Fruit fly (Drosophila melanogaster) whole organism, embryonic: ENCODE data around the gene CG7607.

Experiments
- Ada2b ChIP-seq: fragments of 200-800 bp; sonication (Bioruptor generic); IDR thresholded peaks from 2 replicates; pipeline ENCODE4 v1.3.6; 2022; ENCODE audit warnings: missing biosample characterization, missing genetic modification characterization
- Atf-2 ChIP-seq: fragments of 200-800 bp; sonication (Bioruptor generic); optimal IDR thresholded peaks from 2 replicates; lab custom pipeline; 2016; ENCODE audit warnings: missing biosample characterization, missing genetic modification characterization
- BtbVII ChIP-seq: fragments of 200-800 bp; sonication (Bioruptor generic); optimal IDR thresholded peaks from 3 replicates; lab custom pipeline; 2017; ENCODE audit warnings: missing biosample characterization, mild to moderate bottlenecking, missing genetic modification characterization
- CG10431 ChIP-seq: fragments of 200-800 bp; sonication (Bioruptor generic); optimal IDR thresholded peaks from 3 replicates; lab custom pipeline; 2018; ENCODE audit warnings: missing biosample characterization, mild to moderate bottlenecking, missing genetic modification characterization
- CG10543 ChIP-seq: fragments of 200-800 bp; sonication (Bioruptor generic); optimal IDR thresholded peaks from 3 replicates; lab custom pipeline; 2017; ENCODE audit warnings: missing biosample characterization, mild to moderate bottlenecking, missing genetic modification characterization, moderate library complexity
- CG12071 ChIP-seq: fragments of 200-800 bp; sonication (Bioruptor generic); optimal IDR thresholded peaks from 3 replicates; lab custom pipeline; 2018; ENCODE audit warnings: missing biosample characterization, mild to moderate bottlenecking, missing genetic modification characterization
- CG14014 ChIP-seq: fragments of 200-800 bp; sonication (Bioruptor generic); IDR thresholded peaks from 2 replicates; pipeline ENCODE4 v1.3.6; 2022; ENCODE audit warnings: missing biosample characterization, missing genetic modification characterization
- CG14667 ChIP-seq: fragments of 200-800 bp; sonication (Bioruptor generic); IDR thresholded peaks from 2 replicates; pipeline ENCODE4 v1.3.6; 2022; ENCODE audit warnings: missing biosample characterization, missing genetic modification characterization
- CG1647 ChIP-seq: fragments of 200-800 bp; sonication (Bioruptor generic); optimal IDR thresholded peaks from 3 replicates; lab custom pipeline; 2016; ENCODE audit warnings: missing biosample characterization, missing genetic modification characterization
- CG18764 ChIP-seq: fragments of 200-800 bp; sonication (Bioruptor generic); optimal IDR thresholded peaks from 3 replicates; lab custom pipeline; 2016; ENCODE audit warnings: missing biosample characterization, missing genetic modification characterization
- CG2202 ChIP-seq: fragments of 200-800 bp; sonication (Bioruptor generic); optimal IDR thresholded peaks from 2 replicates; lab custom pipeline; 2018; ENCODE audit warnings: missing biosample characterization, mild to moderate bottlenecking, missing genetic modification characterization
- CG2678 ChIP-seq: fragments of 200-800 bp; sonication (Bioruptor generic); optimal IDR thresholded peaks from 3 replicates; lab custom pipeline; 2019; ENCODE audit warnings: missing biosample characterization, mild to moderate bottlenecking, missing genetic modification characterization, moderate library complexity
- CG30403 ChIP-seq: fragments of 200-800 bp; sonication (Bioruptor generic); optimal IDR thresholded peaks from 3 replicates; lab custom pipeline; 2016; ENCODE audit warnings: missing biosample characterization, missing genetic modification characterization
- CG32767 ChIP-seq: fragments of 200-800 bp; sonication (Bioruptor generic); IDR thresholded peaks from 2 replicates; pipeline ENCODE4 v1.3.6; 2022; ENCODE audit warnings: missing biosample characterization, missing genetic modification characterization
- CG4360 ChIP-seq: fragments of 200-800 bp; sonication (Bioruptor generic); IDR thresholded peaks from 2 replicates; pipeline ENCODE4 v1.3.6; 2022; ENCODE audit warnings: missing biosample characterization, missing genetic modification characterization
- CG6272 ChIP-seq: fragments of 200-800 bp; sonication (Bioruptor generic); IDR thresholded peaks from 2 replicates; pipeline ENCODE4 v1.3.6; 2022; ENCODE audit warnings: missing biosample characterization, missing genetic modification characterization
- CG6689 ChIP-seq: fragments of 200-800 bp; sonication (Bioruptor generic); IDR thresholded peaks from 2 replicates; pipeline ENCODE4 v1.3.6; 2022; ENCODE audit warnings: missing biosample characterization, missing genetic modification characterization
- CG7271 ChIP-seq: fragments of 200-800 bp; sonication (Bioruptor generic); optimal IDR thresholded peaks from 2 replicates; lab custom pipeline; 2018; ENCODE audit warnings: missing biosample characterization, mild to moderate bottlenecking, missing genetic modification characterization, moderate library complexity
- CG7987 ChIP-seq: fragments of 200-800 bp; sonication (Bioruptor generic); optimal IDR thresholded peaks from 2 replicates; lab custom pipeline; 2018; ENCODE audit warnings: missing biosample characterization, mild to moderate bottlenecking, missing genetic modification characterization, moderate library complexity
- CG9215 ChIP-seq: fragments of 200-800 bp; sonication (Bioruptor generic); IDR thresholded peaks from 2 replicates; pipeline ENCODE4 v1.3.6; 2022; ENCODE audit warnings: missing biosample characterization, missing genetic modification characterization
- CG9437 ChIP-seq: fragments of 200-800 bp; sonication (Bioruptor generic); optimal IDR thresholded peaks from 2 replicates; lab custom pipeline; 2018; ENCODE audit warnings: missing biosample characterization, mild to moderate bottlenecking, missing genetic modification characterization
- CG9797 ChIP-seq: fragments of 200-800 bp; sonication (Bioruptor generic); optimal IDR thresholded peaks from 3 replicates; lab custom pipeline; 2018; ENCODE audit warnings: missing biosample characterization, mild to moderate bottlenecking, missing genetic modification characterization
- CG9817 ChIP-seq: fragments of 200-800 bp; sonication (Bioruptor generic); optimal IDR thresholded peaks from 2 replicates; lab custom pipeline; 2018; ENCODE audit warnings: missing biosample characterization, mild to moderate bottlenecking, missing genetic modification characterization, moderate library complexity
- CG9876 ChIP-seq: fragments of 200-800 bp; sonication (Bioruptor generic); optimal IDR thresholded peaks from 2 replicates; lab custom pipeline; 2016; ENCODE audit warnings: missing biosample characterization, missing genetic modification characterization
- Dll ChIP-seq: fragments of 200-800 bp; sonication (Bioruptor generic); IDR thresholded peaks from 4 replicates; pipeline ENCODE4 v1.3.6; 2022; ENCODE audit warnings: missing biosample characterization, missing genetic modification characterization; ENCODE audit not compliant: partially characterized antibody
- ERR ChIP-seq: fragments of 200-800 bp; sonication (Bioruptor generic); optimal IDR thresholded peaks from 2 replicates; lab custom pipeline; 2016; ENCODE audit warnings: missing biosample characterization, missing genetic modification characterization
- Elba2 ChIP-seq: fragments of 200-800 bp; sonication (Bioruptor generic); optimal IDR thresholded peaks from 3 replicates; lab custom pipeline; 2016; ENCODE audit warnings: missing biosample characterization, missing genetic modification characterization
- Fer1 ChIP-seq: fragments of 200-800 bp; sonication (Bioruptor generic); optimal IDR thresholded peaks from 2 replicates; lab custom pipeline; 2017; ENCODE audit warnings: missing biosample characterization, mild to moderate bottlenecking, missing genetic modification characterization
- Lpt ChIP-seq: fragments of >200 bp; optimal IDR thresholded peaks from 2 replicates; lab custom pipeline; 2018; ENCODE audit warnings: missing biosample characterization, missing genetic modification characterization
- Meics ChIP-seq: fragments of 200-800 bp; sonication (Bioruptor generic); optimal IDR thresholded peaks from 2 replicates; lab custom pipeline; 2017; ENCODE audit warnings: missing biosample characterization, mild to moderate bottlenecking, missing genetic modification characterization
- ac ChIP-seq: fragments of 200-800 bp; sonication (Bioruptor generic); optimal IDR thresholded peaks from 3 replicates; lab custom pipeline; 2017; ENCODE audit warnings: missing biosample characterization, mild to moderate bottlenecking, missing genetic modification characterization
- az2 ChIP-seq: fragments of 200-800 bp; sonication (Bioruptor generic); optimal IDR thresholded peaks from 3 replicates; lab custom pipeline; 2016; ENCODE audit warnings: missing biosample characterization, missing genetic modification characterization
- btn ChIP-seq: fragments of 200-800 bp; sonication (Bioruptor generic); optimal IDR thresholded peaks from 2 replicates; lab custom pipeline; 2016; ENCODE audit warnings: missing biosample characterization, missing genetic modification characterization
- ci ChIP-seq: fragments of 200-800 bp; sonication (Bioruptor generic); IDR thresholded peaks from 3 replicates; pipeline ENCODE4 v1.3.6; 2022; ENCODE audit warnings: missing biosample characterization, missing genetic modification characterization
- crp ChIP-seq, 2 experiments: fragments of 200-800 bp; sonication (Bioruptor generic); optimal IDR thresholded peaks; 2 replicates in 1 of 2; 3 replicates in 1 of 2; lab custom pipeline; 2017; ENCODE audit warnings: missing biosample characterization in 2 of 2, missing genetic modification characterization in 2 of 2, mild to moderate bottlenecking in 1 of 2, moderate library complexity in 1 of 2
- fru ChIP-seq: fragments of >200 bp; optimal IDR thresholded peaks from 2 replicates; lab custom pipeline; 2017
- gce ChIP-seq: fragments of 200-800 bp; sonication (Bioruptor generic); IDR thresholded peaks from 3 replicates; pipeline ENCODE4 v1.3.6; 2022; ENCODE audit warnings: missing biosample characterization, missing genetic modification characterization
- gt ChIP-seq: fragments of 200-800 bp; sonication (Bioruptor generic); IDR thresholded peaks from 2 replicates; pipeline ENCODE4 v1.3.6; 2022; ENCODE audit warnings: missing biosample characterization, missing genetic modification characterization
- ham ChIP-seq: fragments of 200-800 bp; sonication (Bioruptor generic); IDR thresholded peaks from 2 replicates; pipeline ENCODE4 v1.3.6; 2022; ENCODE audit warnings: missing biosample characterization, missing genetic modification characterization
- hb ChIP-seq: fragments of 200-800 bp; sonication (Bioruptor generic); IDR thresholded peaks from 3 replicates; pipeline ENCODE4 v1.3.6; 2022; ENCODE audit warnings: missing biosample characterization, missing genetic modification characterization; ENCODE audit not compliant: partially characterized antibody
- jing ChIP-seq: fragments of 200-800 bp; sonication (Bioruptor generic); optimal IDR thresholded peaks from 2 replicates; lab custom pipeline; 2018; ENCODE audit warnings: missing biosample characterization, mild to moderate bottlenecking, missing genetic modification characterization
- ken ChIP-seq: fragments of 200-800 bp; sonication (Bioruptor generic); IDR thresholded peaks from 3 replicates; pipeline ENCODE4 v1.3.6; 2022; ENCODE audit warnings: missing biosample characterization, missing genetic modification characterization
- mirr ChIP-seq: fragments of 200-800 bp; sonication (Bioruptor generic); optimal IDR thresholded peaks from 3 replicates; lab custom pipeline; 2018; ENCODE audit warnings: missing biosample characterization, mild to moderate bottlenecking, missing genetic modification characterization
- mld ChIP-seq: fragments of 200-800 bp; sonication (Bioruptor generic); IDR thresholded peaks from 3 replicates; pipeline ENCODE4 v1.3.6; 2022; ENCODE audit warnings: missing biosample characterization, missing genetic modification characterization; ENCODE audit not compliant: partially characterized antibody
- nerfin-1 ChIP-seq: fragments of 200-800 bp; sonication (Bioruptor generic); optimal IDR thresholded peaks from 3 replicates; lab custom pipeline; 2019; ENCODE audit warnings: missing biosample characterization, mild to moderate bottlenecking, missing genetic modification characterization, moderate library complexity
- pho ChIP-seq: fragments of 200-800 bp; sonication (Bioruptor generic); optimal IDR thresholded peaks from 2 replicates; lab custom pipeline; 2016; ENCODE audit warnings: missing biosample characterization, missing genetic modification characterization
- slou ChIP-seq: fragments of 200-800 bp; sonication (Bioruptor generic); optimal IDR thresholded peaks from 3 replicates; lab custom pipeline; 2016; ENCODE audit warnings: missing biosample characterization, missing genetic modification characterization
- sna ChIP-seq: fragments of 200-800 bp; sonication (Bioruptor generic); IDR thresholded peaks from 2 replicates; pipeline ENCODE4 v1.3.6; 2022; ENCODE audit warnings: missing biosample characterization, missing genetic modification characterization; ENCODE audit not compliant: partially characterized antibody
- so ChIP-seq: fragments of 200-800 bp; sonication (Bioruptor generic); IDR thresholded peaks from 3 replicates; pipeline ENCODE4 v1.3.6; 2022; ENCODE audit warnings: missing biosample characterization, missing genetic modification characterization
- tap ChIP-seq: fragments of 200-800 bp; optimal IDR thresholded peaks from 3 replicates; lab custom pipeline; 2019; ENCODE audit warnings: missing biosample characterization, mild to moderate bottlenecking, missing genetic modification characterization, moderate library complexity

The CG7607 gene

dm6 chr3L:11247370-11248255, 48.2 kb downstream of the CG7607 start:
- TF ChIP-seq CG30403 (GFP tag; lab: Kevin White, UChicago) (no peak), az2 (no peak), ac (GFP tag; lab: Kevin White, UChicago) (peak; percentile 57), mirr (no peak), Dll (GFP tag; lab: Robert Waterston, UW) (peak; percentile 50; the same call in 1 of the 4 replicates), CG1647 (no peak), CG9437 (no peak), CG12071 (peak; percentile 67), btn (GFP tag; lab: Kevin White, UChicago) (no peak), CG2202 (tag; lab: Kevin White, UChicago) (peak; percentile 28), CG10431 (no peak), pho (GFP tag; lab: Kevin White, UChicago) (no peak), mld (no peak), CG7271 (tag; lab: Kevin White, UChicago) (no peak), fru (lab: Kevin White, UChicago) (no peak), ci (GFP tag; lab: Robert Waterston, UW) (peak; percentile 85), Ada2b (GFP tag; lab: Robert Waterston, UW) (no peak), crp (GFP tag; optimal IDR thresholded peaks at IDR 0.05; lab: Kevin White, UChicago) (peak in 1 of 2 experiments; percentile 78), nerfin-1 (tag; lab: Kevin White, UChicago) (peak; percentile 47), jing (no peak), CG6689 (GFP tag; lab: Robert Waterston, UW) (no peak), CG4360 (GFP tag; lab: Robert Waterston, UW) (peak; percentile 43; the same call in 1 of the 2 replicates), gt (GFP tag; lab: Robert Waterston, UW) (no peak), Fer1 (GFP tag; lab: Kevin White, UChicago) (peak; percentile 13), Lpt (GFP tag; lab: Kevin White, UChicago) (no peak), BtbVII (GFP tag; lab: Kevin White, UChicago) (peak; percentile 28), ham (GFP tag; lab: Robert Waterston, UW) (no peak), CG9817 (no peak), CG7987 (no peak), CG9876 (GFP tag; lab: Kevin White, UChicago) (no peak), CG6272 (no peak), CG9797 (GFP tag; lab: Kevin White, UChicago) (no peak), slou (GFP tag; lab: Kevin White, UChicago) (no peak), gce (0 out of 3 replicates have a peak, but pooled peaks have one; percentile 6), Meics (GFP tag; lab: Kevin White, UChicago) (no peak), ken (GFP tag; lab: Robert Waterston, UW) (no peak), sna (GFP tag; lab: Robert Waterston, UW) (peak; percentile 70), CG10543 (GFP tag; lab: Kevin White, UChicago) (no peak), CG14667 (GFP tag; lab: Robert Waterston, UW) (no peak), CG32767 (GFP tag; lab: Robert Waterston, UW) (peak; percentile 41; the same call in 1 of the 2 replicates), tap (tag; lab: Kevin White, UChicago) (peak; percentile 32), hb (no peak), CG14014 (no peak), Atf-2 (no peak), CG18764 (GFP tag; lab: Kevin White, UChicago) (no peak), so (GFP tag; lab: Robert Waterston, UW) (peak; percentile 46; the same call in 1 of the 3 replicates), Elba2 (GFP tag; lab: Kevin White, UChicago) (peak; percentile 40), CG9215 (GFP tag; lab: Robert Waterston, UW) (no peak), CG2678 (tag; lab: Kevin White, UChicago) (no peak), ERR (GFP tag; lab: Kevin White, UChicago) (no peak)
